Fruit fly (Drosophila melanogaster): ENCODE measurements around the gene Dip-B.

Dip-B gene

dm6 chr3R:13831596-13832119 lies 49.6 kb downstream of the Dip-B start (continued):
- TF ChIP-seq Doc2 (GFP tag; IDR thresholded peaks at IDR 0.05) (no peak), dysf (GFP tag; IDR thresholded peaks at IDR 0.05) (0 out of 3 replicates have a peak, but pooled peaks have one; percentile 51), CG10267 (tag; optimal IDR thresholded peaks at IDR 0.05) (peak; percentile 0), H2.0 (GFP tag; IDR thresholded peaks at IDR 0.05) (peak; percentile 60), CG2116 (GFP tag; optimal IDR thresholded peaks at IDR 0.05) (no peak), zen (tag; optimal IDR thresholded peaks at IDR 0.05) (no peak), slbo (GFP tag; IDR thresholded peaks at IDR 0.05) (peak; percentile 66), Ets65A (GFP tag) (peak; percentile 17), CG2120 (GFP tag; optimal IDR thresholded peaks at IDR 0.05) (no peak), CG32767 (GFP tag; IDR thresholded peaks at IDR 0.05) (peak; percentile 57; the same call in 1 of the 2 replicates), CG17829 (tag; optimal IDR thresholded peaks at IDR 0.05) (peak; percentile 50), gem (tag; optimal IDR thresholded peaks at IDR 0.05) (peak; percentile 68), Neu2 (GFP tag; optimal IDR thresholded peaks at IDR 0.05; ENCODE audit: borderline replicate concordance) (no peak), prd (optimal IDR thresholded peaks at IDR 0.05) (no peak), prd (GFP tag; IDR thresholded peaks at IDR 0.05) (peak; percentile 59; the same call in 2 of the 3 replicates), sr (GFP tag; IDR thresholded peaks at IDR 0.05) (0 out of 3 replicates have a peak, but pooled peaks have one; percentile 2), Abd-B (GFP tag; optimal IDR thresholded peaks at IDR 0.05) (peak; percentile 53), CG6689 (GFP tag; IDR thresholded peaks at IDR 0.05) (peak; percentile 63; the same call in 1 of the 2 replicates), wor (GFP tag; IDR thresholded peaks at IDR 0.05) (peak; percentile 67), CG13287 (GFP tag; IDR thresholded peaks at IDR 0.05; ENCODE audit: partially characterized antibody) (no peak), jumu (GFP tag; optimal IDR thresholded peaks at IDR 0.05) (no peak), CG10462 (GFP tag; optimal IDR thresholded peaks at IDR 0.05) (no peak), CG11723 (GFP tag; optimal IDR thresholded peaks at IDR 0.05) (no peak), vfl (GFP tag; optimal IDR thresholded peaks at IDR 0.05) (no peak), ac (GFP tag; optimal IDR thresholded peaks at IDR 0.05) (no peak), knrl (GFP tag; IDR thresholded peaks at IDR 0.05; ENCODE audit: partially characterized antibody) (0 out of 3 replicates have a peak, but pooled peaks have one; percentile 34), CG4707 (GFP tag; optimal IDR thresholded peaks at IDR 0.05) (peak; percentile 36), Xrp1 (GFP tag; IDR thresholded peaks at IDR 0.05) (peak; percentile 59; the same call in 1 of the 2 replicates), CG9876 (GFP tag; optimal IDR thresholded peaks at IDR 0.05) (no peak), CG7372 (GFP tag; IDR thresholded peaks at IDR 0.05) (peak; percentile 56), pzg (GFP tag; optimal IDR thresholded peaks at IDR 0.05) (no peak), CG31365 (tag; optimal IDR thresholded peaks at IDR 0.05) (no peak), Dad (GFP tag; optimal IDR thresholded peaks at IDR 0.05) (no peak), CG12391 (tag; optimal IDR thresholded peaks at IDR 0.05) (peak; percentile 55), Sox100B (GFP tag; optimal IDR thresholded peaks at IDR 0.05) (peak; percentile 32), YL-1 (GFP tag; optimal IDR thresholded peaks at IDR 0.05) (no peak), Dek (tag; optimal IDR thresholded peaks at IDR 0.05) (no peak), CG18619 (GFP tag; optimal IDR thresholded peaks at IDR 0.05) (peak; percentile 23), trem (tag; optimal IDR thresholded peaks at IDR 0.05) (no peak), CG11696 (GFP tag; IDR thresholded peaks at IDR 0.05) (0 out of 2 replicates have a peak, but pooled peaks have one; percentile 37), Ets97D (GFP tag; optimal IDR thresholded peaks at IDR 0.05) (no peak), Poxn (GFP tag; IDR thresholded peaks at IDR 0.05) (no peak), lbe (GFP tag; optimal IDR thresholded peaks at IDR 0.05) (peak; percentile 66), seq (GFP tag; IDR thresholded peaks at IDR 0.05) (peak; percentile 41; the same call in 1 of the 2 replicates), CG6813 (GFP tag; optimal IDR thresholded peaks at IDR 0.05) (no peak), cwo (GFP tag; optimal IDR thresholded peaks at IDR 0.05) (no peak), CG6254 (GFP tag; optimal IDR thresholded peaks at IDR 0.05) (no peak), CG7357 (GFP tag; IDR thresholded peaks at IDR 0.05) (peak; percentile 56; the same call in 2 of the 3 replicates), CG10366 (GFP tag; IDR thresholded peaks at IDR 0.05) (peak; percentile 63), CG10654 (GFP tag; optimal IDR thresholded peaks at IDR 0.05) (no peak)

Measured in whole organism, embryonic.